Worm (Caenorhabditis elegans) whole organism, L4 larva: ENCODE measurements around the gene R10E12.2.

Experiments used
- ceh-82 ChIP-seq: sonication (generic microtip); optimal IDR thresholded peaks from 2 replicates; lab custom pipeline; 2017; ENCODE audit warnings: missing biosample characterization, missing genetic modification characterization
- unc-62 ChIP-seq, 3 experiments: fragments of 150-350 bp in 1 of 3; sonication (generic microtip); optimal IDR thresholded peaks in 2 of 3; peaks in 1 of 3; 1 replicate in 1 of 3; 2 replicates in 2 of 3; lab custom pipeline; 2014 to 2017; ENCODE audit warnings: missing biosample characterization in 3 of 3, missing genetic modification characterization in 3 of 3, missing genetic modification reagents in 3 of 3, missing genotype in 1 of 3

ce11 chrIII:9999235-9999634, 25.6 kb upstream of the R10E12.2 start, which contains the start of gene C05B5.17:
- TF ChIP-seq unc-62 (GFP tag; optimal IDR thresholded peaks at IDR 0.05 in 1 of 2; lab: Kevin White, UChicago) (no peak), unc-62 (tag; optimal IDR thresholded peaks at IDR 0.05; lab: Kevin White, UChicago) (no peak), ceh-82 (tag; lab: Kevin White, UChicago) (no peak)
